Fruit fly (Drosophila melanogaster) whole organism, pupa: ENCODE results near the gene Tcs3.

ENCODE experiments used
- CG10348 ChIP-seq: fragments of 200-800 bp; sonication (Bioruptor generic); IDR thresholded peaks from 2 replicates; pipeline ENCODE4 v1.3.6; 2022; ENCODE audit warnings: missing biosample characterization, missing genetic modification characterization
- CG12605 ChIP-seq: fragments of 200-800 bp; sonication (Bioruptor generic); IDR thresholded peaks from 2 replicates; pipeline ENCODE4 v1.3.6; 2022; ENCODE audit warnings: missing biosample characterization, missing genetic modification characterization
- CG13204 ChIP-seq: fragments of 200-800 bp; sonication (Bioruptor generic); optimal IDR thresholded peaks from 2 replicates; lab custom pipeline; 2018; ENCODE audit warnings: missing biosample characterization, mild to moderate bottlenecking, missing genetic modification characterization, moderate library complexity
- CG14655 ChIP-seq: fragments of 200-800 bp; sonication (Bioruptor generic); optimal IDR thresholded peaks from 3 replicates; lab custom pipeline; 2017; ENCODE audit warnings: mild to moderate bottlenecking, missing biosample characterization, missing genetic modification reagents, missing genetic modification characterization
- CG15710 ChIP-seq: fragments of 200-800 bp; sonication (Bioruptor generic); optimal IDR thresholded peaks from 2 replicates; lab custom pipeline; 2018; ENCODE audit warnings: missing biosample characterization, mild to moderate bottlenecking, missing genetic modification characterization, moderate library complexity
- CG17806 ChIP-seq: fragments of 200-800 bp; sonication (Bioruptor generic); optimal IDR thresholded peaks from 2 replicates; lab custom pipeline; 2018; ENCODE audit warnings: missing biosample characterization, mild to moderate bottlenecking, missing genetic modification characterization, moderate library complexity
- CG32121 ChIP-seq: fragments of 200-800 bp; sonication (Bioruptor generic); IDR thresholded peaks from 2 replicates; pipeline ENCODE4 v1.3.6; 2022; ENCODE audit warnings: missing biosample characterization, missing genetic modification characterization
- CG34367 ChIP-seq: fragments of 200-800 bp; sonication (Bioruptor generic); optimal IDR thresholded peaks from 2 replicates; lab custom pipeline; 2018; ENCODE audit warnings: missing biosample characterization, mild to moderate bottlenecking, missing genetic modification characterization
- CG4496 ChIP-seq: fragments of 200-800 bp; sonication (Bioruptor generic); IDR thresholded peaks from 3 replicates; pipeline ENCODE4 v1.3.6; 2022; ENCODE audit warnings: missing biosample characterization, missing genetic modification characterization
- CG8159 ChIP-seq: fragments of 200-800 bp; sonication (Bioruptor generic); optimal IDR thresholded peaks from 3 replicates; lab custom pipeline; 2018; ENCODE audit warnings: missing biosample characterization, mild to moderate bottlenecking, missing genetic modification characterization, moderate library complexity
- CG8301 ChIP-seq: fragments of 200-800 bp; sonication (Bioruptor generic); optimal IDR thresholded peaks from 2 replicates; lab custom pipeline; 2018; ENCODE audit warnings: missing biosample characterization, mild to moderate bottlenecking, missing genetic modification characterization
- CG9948 ChIP-seq: fragments of 200-800 bp; sonication (Bioruptor generic); optimal IDR thresholded peaks from 2 replicates; lab custom pipeline; 2018; ENCODE audit warnings: missing biosample characterization, mild to moderate bottlenecking, missing genetic modification characterization, moderate library complexity
- D1 ChIP-seq: fragments of 200-800 bp; sonication (Bioruptor generic); optimal IDR thresholded peaks from 2 replicates; lab custom pipeline; 2018; ENCODE audit warnings: missing biosample characterization, mild to moderate bottlenecking, missing genetic modification characterization, moderate library complexity
- EcR ChIP-seq: fragments of 200-800 bp; sonication (Bioruptor generic); optimal IDR thresholded peaks from 3 replicates; lab custom pipeline; 2019; ENCODE audit warnings: missing biosample characterization, missing genetic modification characterization, mild to moderate bottlenecking, moderate library complexity, missing genetic modification reagents
- Ets98B ChIP-seq: fragments of 200-800 bp; sonication (Bioruptor generic); IDR thresholded peaks from 2 replicates; pipeline ENCODE4 v1.3.6; 2022; ENCODE audit warnings: missing biosample characterization, missing genetic modification characterization
- Pif1A ChIP-seq: fragments of 200-800 bp; sonication (Bioruptor generic); optimal IDR thresholded peaks from 3 replicates; lab custom pipeline; 2016; ENCODE audit warnings: missing biosample characterization, missing genetic modification characterization
- Pif1B ChIP-seq: fragments of 200-800 bp; sonication (Bioruptor generic); optimal IDR thresholded peaks from 3 replicates; lab custom pipeline; 2016; ENCODE audit warnings: missing biosample characterization, missing genetic modification characterization
- Snoo ChIP-seq: fragments of 200-800 bp; sonication (Bioruptor generic); optimal IDR thresholded peaks from 3 replicates; lab custom pipeline; 2017; ENCODE audit warnings: missing biosample characterization, mild to moderate bottlenecking, missing genetic modification characterization, inconsistent platforms
- fd96Ca ChIP-seq: fragments of 200-800 bp; sonication (Bioruptor generic); IDR thresholded peaks from 3 replicates; pipeline ENCODE4 v1.3.6; 2022; ENCODE audit warnings: missing biosample characterization, missing genetic modification characterization
- gl ChIP-seq: fragments of 200-800 bp; sonication (Bioruptor generic); optimal IDR thresholded peaks from 2 replicates; lab custom pipeline; 2018; ENCODE audit warnings: missing biosample characterization, mild to moderate bottlenecking, missing genetic modification characterization
- rn ChIP-seq: fragments of 200-800 bp; sonication (Bioruptor generic); IDR thresholded peaks from 2 replicates; pipeline ENCODE4 v1.3.6; 2022; ENCODE audit warnings: missing biosample characterization, missing genetic modification characterization

Tcs3 gene

DNA sequence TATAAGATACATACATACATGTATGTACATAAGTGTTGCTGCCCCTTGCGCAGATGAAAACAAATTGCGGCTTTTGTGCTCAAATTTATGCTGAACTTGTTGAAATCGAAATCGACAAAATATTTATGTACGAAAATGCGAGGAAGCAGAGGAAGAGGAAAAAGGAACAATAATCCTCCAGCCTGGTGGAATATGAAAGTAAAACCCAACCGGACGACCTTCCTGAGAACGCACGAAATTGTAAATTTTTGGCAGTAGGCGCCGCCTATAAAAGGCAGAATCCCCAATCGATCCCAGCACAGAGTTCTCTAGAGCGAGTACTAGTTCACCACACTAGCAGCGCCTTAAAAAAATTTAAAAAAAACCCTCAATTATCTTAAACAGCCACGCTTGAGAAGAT, 12.8 kb downstream of the Tcs3 start, which contains the start of gene Cpr72Eb:
Gene Cpr72Eb, plus strand, starts transcription at position 301 of the 400 bp plus-strand sequence.
- TF ChIP-seq CG14655 (GFP tag; lab: Kevin White, UChicago) (no peak), CG12605 (GFP tag; lab: Robert Waterston, UW) (no peak), Pif1B (GFP tag; lab: Kevin White, UChicago) (no peak)

dm6 chr3L:16367240-16367639, 15.4 kb downstream of the Tcs3 start, which contains the start of gene Cpr72Ec:
TSS of gene Cpr72Ec (minus strand) at chr3L:16367340.
- TF ChIP-seq CG8159 (tag; lab: Kevin White, UChicago) (no peak), CG8301 (tag; lab: Kevin White, UChicago) (no peak), CG12605 (GFP tag; lab: Robert Waterston, UW) (no peak), CG32121 (GFP tag; lab: Robert Waterston, UW) (no peak), CG14655 (GFP tag; lab: Kevin White, UChicago) (no peak)

DNA sequence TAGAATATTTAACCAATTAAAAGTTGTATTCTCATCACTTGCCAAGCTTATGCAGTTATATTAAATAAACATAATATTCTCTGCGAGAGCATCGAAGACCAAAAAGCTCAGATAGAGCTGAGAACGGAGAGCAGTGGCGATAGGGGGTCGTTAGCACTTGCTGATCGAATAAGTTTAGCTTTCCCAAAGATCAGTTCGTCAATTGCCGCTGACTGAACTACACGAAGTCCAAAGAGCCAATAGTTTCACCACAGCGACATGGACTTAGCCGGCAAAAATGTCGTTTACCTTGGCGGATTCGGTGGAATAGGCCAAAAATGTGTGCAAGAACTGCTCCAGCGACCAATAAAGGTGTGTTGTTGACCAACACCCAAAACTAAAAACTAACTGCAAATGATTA, 16.4 kb downstream of the Tcs3 start, which contains the start of gene CG4842:
Gene CG4842, plus strand, starts transcription at position 191 of the 400 bp plus-strand sequence.
- TF ChIP-seq EcR (GFP tag; lab: Kevin White, UChicago) (peak; percentile 7), gl (no peak), CG32121 (GFP tag; lab: Robert Waterston, UW) (no peak), CG17806 (tag; lab: Kevin White, UChicago) (no peak), CG14655 (GFP tag; lab: Kevin White, UChicago) (no peak), CG13204 (GFP tag; lab: Kevin White, UChicago) (no peak), CG15710 (tag; lab: Kevin White, UChicago) (no peak), Pif1B (GFP tag; lab: Kevin White, UChicago) (no peak)

DNA sequence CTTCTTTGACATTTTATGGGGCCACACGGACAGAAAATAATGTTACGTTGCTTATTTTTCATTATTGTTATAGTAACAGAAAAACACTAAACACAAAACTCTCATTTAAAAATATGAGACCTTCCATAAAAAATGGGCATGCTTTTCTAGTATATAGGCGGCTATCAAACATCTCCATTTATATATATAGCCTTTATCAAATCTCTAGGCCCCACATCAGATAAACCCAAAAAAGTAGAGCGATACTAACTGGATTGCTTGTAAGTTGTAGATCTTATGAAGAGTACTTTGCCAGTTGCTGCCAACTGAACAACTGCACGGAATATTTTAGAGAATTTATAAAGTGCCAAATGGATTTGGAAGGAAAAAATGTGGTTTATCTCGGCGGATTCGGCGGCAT, 17.7 kb downstream of the Tcs3 start, which contains the start of gene CG18814:
Gene CG18814, plus strand, starts transcription at position 301 of the 400 bp plus-strand sequence.
- TF ChIP-seq CG10348 (GFP tag; lab: Robert Waterston, UW) = no peak
- TF ChIP-seq Ets98B (GFP tag; lab: Robert Waterston, UW) = no peak
- TF ChIP-seq gl = no peak
- TF ChIP-seq, all 21 proteins: peak for 0

DNA sequence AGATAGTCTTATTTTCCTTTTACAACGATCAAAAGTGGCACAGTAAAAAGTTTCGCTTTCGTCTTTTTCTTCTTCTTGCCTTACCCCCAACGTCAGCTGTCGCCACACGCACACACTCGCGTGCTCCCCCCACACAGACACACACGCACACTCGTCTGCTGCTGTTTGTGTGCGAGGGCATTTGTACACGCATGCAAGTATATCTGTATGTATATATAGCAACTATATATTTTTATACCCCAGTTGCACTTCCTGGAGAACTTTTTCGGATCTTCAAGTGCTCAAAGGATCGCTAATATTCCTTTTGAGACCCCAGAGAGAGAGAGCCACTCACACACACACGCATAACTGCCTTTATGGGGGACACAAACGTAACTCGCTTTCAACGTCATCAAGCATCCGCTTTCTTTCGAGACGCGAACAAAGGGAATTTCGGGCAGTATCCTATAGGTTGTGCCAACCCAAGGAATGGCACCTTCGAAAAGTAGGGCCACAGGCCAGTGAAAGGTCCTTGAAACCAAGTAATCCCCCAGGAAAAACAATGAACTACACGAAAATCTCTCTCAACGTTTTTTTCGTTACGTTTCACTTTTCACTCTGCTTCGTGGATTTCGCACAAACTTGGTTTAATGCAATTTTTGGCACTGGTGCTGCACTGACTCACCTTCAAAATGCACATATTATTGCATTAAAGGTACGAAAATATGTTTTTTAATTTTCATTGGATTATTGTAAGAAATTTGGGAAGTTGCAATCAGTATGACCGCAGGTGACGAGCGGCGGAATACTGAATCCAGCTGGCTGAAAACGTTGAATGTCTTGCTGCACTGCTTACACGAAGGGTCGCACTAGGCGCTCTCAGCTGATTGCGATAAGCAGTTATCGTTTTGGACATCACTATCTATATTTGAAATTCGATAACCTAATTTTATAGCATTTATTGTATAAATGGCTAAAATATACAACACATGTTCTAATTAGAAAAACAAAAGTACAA, 26.3 kb downstream of the Tcs3 start, which contains the start of gene roq:
Gene roq, minus strand, starts transcription at position 799 of the 997 bp plus-strand sequence.
- no peak for TF ChIP-seq fd96Ca (GFP tag; lab: Robert Waterston, UW)
- TF ChIP-seq gl = peak; percentile 11
- TF ChIP-seq EcR (GFP tag; lab: Kevin White, UChicago) = peak; percentile 29
- peak; percentile 16; the same call in 1 of the 2 replicates for TF ChIP-seq CG12605 (GFP tag; lab: Robert Waterston, UW)
- TF ChIP-seq, all 21 proteins: peak for 3

DNA sequence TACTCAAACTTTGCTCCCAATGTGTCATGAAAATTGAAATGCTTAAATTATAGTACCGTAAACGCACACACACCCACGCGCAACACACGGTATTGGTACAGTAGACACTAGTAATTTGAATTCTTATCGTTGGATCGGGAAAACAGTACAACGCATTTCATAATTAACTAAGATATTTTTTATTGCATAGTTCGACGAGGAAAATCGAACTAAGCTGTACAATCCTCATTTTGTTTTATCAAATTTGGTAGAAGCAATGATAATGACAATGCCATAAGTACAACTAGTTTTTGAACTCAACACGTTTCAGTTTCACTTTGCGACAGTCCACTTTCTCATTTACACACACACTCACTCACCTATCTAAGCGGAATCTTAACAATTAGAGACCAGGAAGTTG, 29.0 kb downstream of the Tcs3 start:
- TF ChIP-seq CG17806 (tag; lab: Kevin White, UChicago) (no peak), CG8301 (tag; lab: Kevin White, UChicago) (peak; percentile 21)

DNA sequence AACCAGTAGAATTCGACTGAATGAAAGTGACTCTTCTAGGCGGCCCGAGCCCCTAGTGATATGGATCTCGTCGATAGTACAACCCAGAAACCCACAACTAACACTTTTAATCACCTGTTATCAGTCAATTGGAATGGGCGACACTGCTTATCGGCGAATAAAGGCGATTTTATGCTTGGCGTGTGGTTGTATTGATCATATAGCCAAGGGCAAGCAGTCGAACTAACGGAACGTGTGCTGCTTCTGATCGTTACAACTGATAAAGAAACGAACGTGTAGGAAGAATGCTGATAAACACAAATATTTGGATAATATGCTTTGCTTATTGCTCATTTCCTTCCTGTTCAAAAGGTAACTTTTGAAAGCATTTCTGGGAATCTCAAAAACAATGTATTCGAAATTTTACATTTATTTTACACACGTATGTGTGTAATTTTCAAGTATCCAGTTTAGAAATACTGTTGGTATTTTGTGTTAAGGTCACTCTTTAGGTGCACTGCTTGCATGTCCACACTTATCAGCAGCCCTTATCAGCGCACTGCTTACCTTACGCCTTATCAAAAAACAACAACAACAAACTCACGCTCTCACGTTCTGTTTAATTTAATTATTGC, 29.5 kb downstream of the Tcs3 start, which contains the start of gene Agpat4:
Gene Agpat4, minus strand, starts transcription at position 387 of the 614 bp plus-strand sequence.
- TF ChIP-seq Pif1A (GFP tag; lab: Kevin White, UChicago) = no peak
- no peak for TF ChIP-seq CG15710 (tag; lab: Kevin White, UChicago)

DNA sequence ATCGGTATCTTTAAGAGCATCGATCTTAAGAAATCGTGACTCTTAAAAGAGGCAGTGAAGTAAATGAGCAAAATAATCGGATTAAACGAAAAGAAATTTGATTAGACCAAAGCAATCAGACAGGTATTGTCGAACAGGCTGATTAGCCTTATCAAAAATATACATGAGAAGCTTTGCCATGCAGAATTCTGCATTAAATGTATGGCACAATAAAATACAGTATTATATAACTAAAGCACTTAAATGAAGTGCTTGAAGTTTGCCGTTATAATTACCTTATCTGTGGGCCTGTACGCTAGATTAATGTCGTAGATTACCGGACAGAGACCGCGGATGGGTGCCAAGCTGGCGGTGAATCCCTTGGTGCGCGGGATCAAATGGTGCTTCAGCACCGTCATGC, 31.3 kb downstream of the Tcs3 start:
- TF ChIP-seq Pif1B (GFP tag; lab: Kevin White, UChicago) = no peak
- TF ChIP-seq CG8159 (tag; lab: Kevin White, UChicago) = no peak
- no peak for TF ChIP-seq CG32121 (GFP tag; lab: Robert Waterston, UW)
- no peak for TF ChIP-seq CG14655 (GFP tag; lab: Kevin White, UChicago)
- no peak for TF ChIP-seq CG17806 (tag; lab: Kevin White, UChicago)
- no peak for TF ChIP-seq CG34367
- TF ChIP-seq CG12605 (GFP tag; lab: Robert Waterston, UW) = no peak
- no peak for TF ChIP-seq CG8301 (tag; lab: Kevin White, UChicago)
- TF ChIP-seq CG10348 (GFP tag; lab: Robert Waterston, UW) = no peak
- TF ChIP-seq rn (GFP tag; lab: Robert Waterston, UW) = no peak
- TF ChIP-seq Ets98B (GFP tag; lab: Robert Waterston, UW) = no peak
- TF ChIP-seq CG9948 = no peak
- TF ChIP-seq CG13204 (GFP tag; lab: Kevin White, UChicago) = no peak
- no peak for TF ChIP-seq gl
- no peak for TF ChIP-seq Snoo (tag; lab: Kevin White, UChicago)
- no peak for TF ChIP-seq CG4496 (GFP tag; lab: Robert Waterston, UW)
- TF ChIP-seq fd96Ca (GFP tag; lab: Robert Waterston, UW) = no peak
- TF ChIP-seq Pif1A (GFP tag; lab: Kevin White, UChicago) = no peak
- no peak for TF ChIP-seq D1 (tag; lab: Kevin White, UChicago)
